Fruit fly (Drosophila melanogaster) whole organism: Measurements from ENCODE around the gene Jhbp7.

Experiments
- CG8478 ChIP-seq: fragments of >200 bp; optimal IDR thresholded peaks from 2 replicates; lab custom pipeline; 2018; ENCODE audit warnings: inconsistent platforms
- Dll ChIP-seq: fragments of >200 bp; optimal IDR thresholded peaks from 2 replicates; lab custom pipeline; 2017
- EcR ChIP-seq, 2 experiments: fragments of >200 bp; optimal IDR thresholded peaks; 2 replicates each; lab custom pipeline; 2017; ENCODE audit warnings: missing biosample characterization in 2 of 2, missing genetic modification characterization in 2 of 2, missing genetic modification reagents in 2 of 2
- pan ChIP-seq: fragments of >200 bp; optimal IDR thresholded peaks from 2 replicates; lab custom pipeline; 2017
- psq ChIP-seq: fragments of >200 bp; optimal IDR thresholded peaks from 2 replicates; lab custom pipeline; 2017
- usp ChIP-seq: fragments of >200 bp; optimal IDR thresholded peaks from 2 replicates; lab custom pipeline; 2017; ENCODE audit warnings: missing biosample characterization, missing genetic modification characterization, mixed read lengths

The Jhbp7 gene

dm6 chr3R:25241507-25242070 is 4.2 kb downstream of the Jhbp7 start, which contains the start of gene CG11854:
Gene CG11854 (plus strand): TSS chr3R:25242020.
- TF ChIP-seq pan (lab: Kevin White, UChicago) = no peak
- no peak for TF ChIP-seq EcR (GFP tag; optimal IDR thresholded peaks at IDR 0.05; lab: Kevin White, UChicago)
- TF ChIP-seq usp (GFP tag; lab: Kevin White, UChicago) = no peak
- no peak for TF ChIP-seq psq
- no peak for TF ChIP-seq CG8478
- TF ChIP-seq Dll (lab: Kevin White, UChicago) = no peak

- no peak for TF ChIP-seq EcR (GFP tag; optimal IDR thresholded peaks at IDR 0.05; lab: Kevin White, UChicago)
These were observed 7.8 kb downstream of the Jhbp7 start, which contains the start of gene bam for dm6 chr3R:25245052-25245813. Gene bam (minus strand): TSS chr3R:25245109.

- TF ChIP-seq CG8478 = no peak
- TF ChIP-seq Dll (lab: Kevin White, UChicago) = no peak
- TF ChIP-seq EcR (GFP tag; optimal IDR thresholded peaks at IDR 0.05; lab: Kevin White, UChicago) = no peak
- no peak for TF ChIP-seq pan (lab: Kevin White, UChicago)
These were observed 10.0 kb downstream of the Jhbp7 start, which contains the start of the genes RpS27 and Nup37 for dm6 chr3R:25247379-25247869. Gene RpS27 (minus strand): TSS chr3R:25247514. Gene Nup37 (plus strand): TSS chr3R:25247658.

dm6 chr3R:25249145-25250141 is 12.0 kb downstream of the Jhbp7 start, which contains the start of gene Nup358:
Gene Nup358 (plus strand): TSS chr3R:25249348.
- TF ChIP-seq EcR (GFP tag; optimal IDR thresholded peaks at IDR 0.05; lab: Kevin White, UChicago) (no peak), psq (no peak), pan (lab: Kevin White, UChicago) (no peak), CG8478 (no peak), usp (GFP tag; lab: Kevin White, UChicago) (no peak), Dll (lab: Kevin White, UChicago) (no peak)

- TF ChIP-seq EcR (GFP tag; optimal IDR thresholded peaks at IDR 0.05; lab: Kevin White, UChicago) = no peak
- TF ChIP-seq usp (GFP tag; lab: Kevin White, UChicago) = no peak
- no peak for TF ChIP-seq CG8478
- no peak for TF ChIP-seq pan (lab: Kevin White, UChicago)
- no peak for TF ChIP-seq psq
- no peak for TF ChIP-seq Dll (lab: Kevin White, UChicago)
These were observed 21.3 kb downstream of the Jhbp7 start, which contains the start of gene CG11857 for dm6 chr3R:25258628-25259240. Gene CG11857 (plus strand): TSS chr3R:25258898.

dm6 chr3R:25260670-25261069 is 23.3 kb downstream of the Jhbp7 start:
- TF ChIP-seq pan (lab: Kevin White, UChicago) (no peak), CG8478 (no peak), usp (GFP tag; lab: Kevin White, UChicago) (no peak), EcR (GFP tag; optimal IDR thresholded peaks at IDR 0.05; lab: Kevin White, UChicago) (no peak), psq (no peak), Dll (lab: Kevin White, UChicago) (no peak)

- TF ChIP-seq pan (lab: Kevin White, UChicago) = no peak
- TF ChIP-seq psq = no peak
- no peak for TF ChIP-seq CG8478
- no peak for TF ChIP-seq EcR (GFP tag; optimal IDR thresholded peaks at IDR 0.05; lab: Kevin White, UChicago)
These were observed 24.9 kb downstream of the Jhbp7 start, which contains the start of the genes Kdsr and CG11858 for dm6 chr3R:25262322-25262761. Gene Kdsr (minus strand): TSS chr3R:25262498. Gene CG11858 (plus strand): TSS chr3R:25262741.

- no peak for TF ChIP-seq psq
- no peak for TF ChIP-seq usp (GFP tag; lab: Kevin White, UChicago)
- no peak for TF ChIP-seq Dll (lab: Kevin White, UChicago)
- no peak for TF ChIP-seq pan (lab: Kevin White, UChicago)
- no peak for TF ChIP-seq CG8478
- no peak for TF ChIP-seq EcR (GFP tag; optimal IDR thresholded peaks at IDR 0.05; lab: Kevin White, UChicago)
These were observed 28.3 kb downstream of the Jhbp7 start, which contains the start of the genes GlnRS and RIOK2 for dm6 chr3R:25265589-25266201. Gene GlnRS (minus strand): TSS chr3R:25265721. Gene RIOK2 (plus strand): TSS chr3R:25265844.

- TF ChIP-seq psq (no peak), CG8478 (no peak), Dll (lab: Kevin White, UChicago) (no peak), usp (GFP tag; lab: Kevin White, UChicago) (no peak), pan (lab: Kevin White, UChicago) (no peak), EcR (GFP tag; optimal IDR thresholded peaks at IDR 0.05; lab: Kevin White, UChicago) (no peak)
These were observed 29.3 kb downstream of the Jhbp7 start for dm6 chr3R:25266751-25267150.

dm6 chr3R:25269909-25270308 is 32.5 kb downstream of the Jhbp7 start, which contains the start of the genes CG11889 and CG11891:
Gene CG11889 (plus strand): TSS chr3R:25270209.
Gene CG11891 (plus strand): TSS chr3R:25270209.
- TF ChIP-seq EcR (GFP tag; optimal IDR thresholded peaks at IDR 0.05; lab: Kevin White, UChicago) = no peak
